Worm (Caenorhabditis elegans): Measurements from ENCODE around the gene F23G4.1.
A peak's percentile ranks its signal among the peaks of the same experiment; 100 is the strongest.

F23G4.1 gene

DNA sequence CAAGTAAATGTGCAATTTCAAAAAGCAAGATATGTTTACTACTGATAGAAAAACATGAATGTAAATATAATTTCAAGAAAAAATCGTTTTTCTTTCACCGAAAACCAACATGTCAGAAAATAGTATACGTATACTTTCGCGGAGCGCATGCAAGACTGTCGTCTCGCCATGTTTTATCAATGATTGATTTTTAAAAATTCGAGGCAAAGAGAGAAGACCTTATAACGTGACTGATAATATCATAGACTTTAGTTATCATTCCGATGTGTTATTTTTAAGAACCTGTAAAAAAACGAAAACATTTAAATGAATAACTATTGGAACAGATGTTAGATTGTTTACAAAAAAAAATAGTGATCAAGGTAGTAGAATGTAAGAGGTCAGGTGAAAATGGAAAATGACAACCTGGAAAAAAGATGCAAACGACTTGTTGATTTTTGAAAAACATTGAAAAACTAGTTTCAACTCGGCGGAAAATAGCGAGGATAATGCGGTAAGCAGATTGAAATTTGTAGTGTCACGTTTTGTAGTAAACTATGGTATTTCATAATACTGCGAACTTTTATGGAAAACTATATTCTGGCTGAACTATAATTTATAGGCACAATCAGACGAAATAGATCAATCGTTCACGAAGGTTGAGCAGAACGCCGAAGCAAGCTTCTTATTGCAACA, 43.5 kb upstream of the F23G4.1 start (continued):
- TF ChIP-seq mep-1 (tag; optimal IDR thresholded peaks at IDR 0.05) (peak; percentile 5), swsn-7 (tag; optimal IDR thresholded peaks at IDR 0.05) (no peak), unc-62 (GFP tag; optimal IDR thresholded peaks at IDR 0.05) (no peak), unc-130 (tag; optimal IDR thresholded peaks at IDR 0.05) (no peak), lin-15B (tag; optimal IDR thresholded peaks at IDR 0.05) (no peak), nhr-85 (tag) (peak; percentile 19), ztf-11 (tag; optimal IDR thresholded peaks at IDR 0.05) (no peak), egl-13 (tag; optimal IDR thresholded peaks at IDR 0.05) (no peak), blmp-1 (tag; optimal IDR thresholded peaks at IDR 0.05) (no peak), sptf-1 (tag; optimal IDR thresholded peaks at IDR 0.05) (no peak), zag-1 (tag; optimal IDR thresholded peaks at IDR 0.05) (no peak), nhr-76 (tag; optimal IDR thresholded peaks at IDR 0.05) (no peak), nhr-28 (tag; optimal IDR thresholded peaks at IDR 0.05) (no peak), egl-27 (tag; optimal IDR thresholded peaks at IDR 0.05) (no peak), mdl-1 (tag; optimal IDR thresholded peaks at IDR 0.05) (no peak)

DNA sequence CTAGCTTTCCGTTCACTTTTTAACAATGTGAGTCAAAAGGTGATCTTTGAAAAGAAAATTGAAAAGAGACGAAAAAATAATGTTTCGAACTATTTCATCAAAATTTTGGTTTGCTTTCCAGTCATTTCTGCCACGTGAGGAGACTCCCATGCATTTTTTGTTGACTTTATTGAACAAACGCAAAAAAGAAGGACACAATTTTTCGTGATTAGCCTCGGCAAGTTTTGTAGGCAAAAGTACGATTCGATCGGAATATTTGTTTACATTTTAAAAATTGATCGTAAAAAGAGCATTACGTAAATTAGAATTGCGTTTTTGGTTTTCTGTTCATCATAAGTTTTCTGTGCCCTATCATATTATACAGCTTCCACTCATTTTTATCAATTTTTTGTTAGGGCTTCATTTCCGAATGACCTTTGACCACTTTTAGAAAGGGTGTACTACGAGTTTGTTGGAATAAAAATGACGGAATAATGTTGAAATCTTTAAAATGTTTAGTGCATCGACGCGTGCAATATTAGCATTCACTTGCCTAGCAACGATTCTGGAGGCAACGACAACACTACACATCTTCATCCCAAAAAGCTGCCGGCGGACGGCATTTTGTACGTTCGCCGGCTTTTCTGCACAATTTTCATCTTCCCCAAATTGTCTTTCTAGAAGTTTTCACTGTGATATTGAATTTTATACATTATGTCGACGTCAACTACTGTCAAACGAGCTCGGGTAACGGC, 42.1 kb upstream of the F23G4.1 start, which contains the start of gene C56E10.3:
Gene C56E10.3 (plus strand): TSS at position 684 of the 734 bp plus-strand sequence.
- TF ChIP-seq lsy-2 (tag; optimal IDR thresholded peaks at IDR 0.05) (peak in 1 of 2 experiments; percentile 6), nhr-71 (tag; optimal IDR thresholded peaks at IDR 0.05) (peak; percentile 46), lin-14 (GFP tag; optimal IDR thresholded peaks at IDR 0.05) (peak; percentile 39), nhr-90 (tag; optimal IDR thresholded peaks at IDR 0.05; ENCODE audit: poor library complexity) (peak; percentile 31), nhr-85 (tag) (peak; percentile 32), mdl-1 (tag; optimal IDR thresholded peaks at IDR 0.05) (peak in 1 of 2 experiments; percentile 44), skn-1 (tag; optimal IDR thresholded peaks at IDR 0.05) (peak; percentile 30), nhr-19 (GFP tag; conservative IDR thresholded peaks at IDR 0.05) (0 out of 2 replicates have a peak, but pooled peaks have one; percentile 5), nhr-20 (tag; optimal IDR thresholded peaks at IDR 0.05) (peak; percentile 67), ztf-11 (tag; optimal IDR thresholded peaks at IDR 0.05) (no peak), unc-86 (tag; optimal IDR thresholded peaks at IDR 0.05) (no peak), nhr-76 (tag; optimal IDR thresholded peaks at IDR 0.05) (no peak), elt-2 (tag; optimal IDR thresholded peaks at IDR 0.05) (peak; percentile 65), C16A3.4 (tag; optimal IDR thresholded peaks at IDR 0.05) (no peak), tbx-2 (tag; optimal IDR thresholded peaks at IDR 0.05) (peak; percentile 32), lin-35 (GFP tag; optimal IDR thresholded peaks at IDR 0.05) (peak in 1 of 2 experiments; percentile 44), snu-23 (GFP tag; optimal IDR thresholded peaks at IDR 0.05) (peak; percentile 12)

DNA sequence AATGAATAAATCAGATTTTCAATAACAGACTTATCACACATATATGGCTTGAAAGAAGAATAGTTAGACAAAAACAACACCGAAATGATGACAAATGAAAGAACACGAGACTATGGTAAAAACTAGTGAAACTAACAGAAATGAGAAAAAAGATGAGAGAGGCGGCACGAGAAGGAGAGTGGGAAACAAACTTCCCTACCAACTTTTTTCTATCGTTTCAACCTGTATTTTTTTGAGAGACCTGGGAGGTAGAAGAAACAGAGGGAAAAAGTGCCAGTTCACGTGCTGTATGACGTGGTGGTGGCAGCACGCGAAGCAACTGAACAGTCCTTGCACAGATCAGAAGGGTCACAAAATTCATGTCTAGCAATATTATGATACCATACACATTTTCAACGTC, 39.8 kb upstream of the F23G4.1 start:
- no peak for TF ChIP-seq hlh-4 (tag; optimal IDR thresholded peaks at IDR 0.05)
- TF ChIP-seq skn-1 (tag; optimal IDR thresholded peaks at IDR 0.05) = peak; percentile 98
- TF ChIP-seq tbx-2 (tag; optimal IDR thresholded peaks at IDR 0.05) = peak; percentile 59
- peak in 1 of 2 experiments; percentile 75 for TF ChIP-seq lin-35 (GFP tag; optimal IDR thresholded peaks at IDR 0.05)
- peak; percentile 84 for TF ChIP-seq lin-14 (GFP tag; optimal IDR thresholded peaks at IDR 0.05)
- TF ChIP-seq nhr-20 (tag; optimal IDR thresholded peaks at IDR 0.05) = peak; percentile 90
- TF ChIP-seq pag-3 (tag; optimal IDR thresholded peaks at IDR 0.05; ENCODE audit: borderline replicate concordance, insufficient read depth) = no peak
- TF ChIP-seq nhr-90 (tag; optimal IDR thresholded peaks at IDR 0.05; ENCODE audit: poor library complexity) = peak; percentile 42
- TF ChIP-seq lir-3 (tag; optimal IDR thresholded peaks at IDR 0.05; ENCODE audit: poor library complexity) = peak; percentile 23
- TF ChIP-seq mab-9 (GFP tag; IDR thresholded peaks at IDR 0.05) = no peak
- no peak for TF ChIP-seq unc-98 (GFP tag; IDR thresholded peaks at IDR 0.05)
- TF ChIP-seq nhr-71 (tag; optimal IDR thresholded peaks at IDR 0.05) = peak; percentile 84
- peak; percentile 78 for TF ChIP-seq snu-23 (GFP tag; optimal IDR thresholded peaks at IDR 0.05)
- TF ChIP-seq grh-1 (GFP tag; IDR thresholded peaks at IDR 0.05) = peak; percentile 33; the same call in 1 of the 2 replicates
- TF ChIP-seq blmp-1 (tag; optimal IDR thresholded peaks at IDR 0.05) = peak; percentile 80
- no peak for TF ChIP-seq vab-15 (tag; optimal IDR thresholded peaks at IDR 0.05)
- peak in 2 of 6 experiments; percentile 26 to 60 for TF ChIP-seq elt-3 (tag; optimal IDR thresholded peaks at IDR 0.05)
- TF ChIP-seq nhr-19 (GFP tag; conservative IDR thresholded peaks at IDR 0.05) = 0 out of 2 replicates have a peak, but pooled peaks have one; percentile 36
- peak; percentile 35 for TF ChIP-seq nhr-47 (tag; optimal IDR thresholded peaks at IDR 0.05)
- peak in 1 of 2 experiments; percentile 78 for TF ChIP-seq mdl-1 (tag; optimal IDR thresholded peaks at IDR 0.05)
- no peak for TF ChIP-seq pax-3 (tag; optimal IDR thresholded peaks at IDR 0.05)
- TF ChIP-seq egl-27 (tag; optimal IDR thresholded peaks at IDR 0.05) = no peak
- no peak for TF ChIP-seq hpl-2 (GFP tag; optimal IDR thresholded peaks at IDR 0.05)
- TF ChIP-seq lsy-2 (tag; optimal IDR thresholded peaks at IDR 0.05) = peak; percentile 7 to 32
- TF ChIP-seq mef-2 (tag; optimal IDR thresholded peaks at IDR 0.05) = no peak
- TF ChIP-seq ceh-88 (GFP tag; IDR thresholded peaks at IDR 0.05) = no peak
- TF ChIP-seq mep-1 (tag; optimal IDR thresholded peaks at IDR 0.05) = peak; percentile 45
- peak; percentile 5 for TF ChIP-seq nhr-77 (tag; optimal IDR thresholded peaks at IDR 0.05)
- no peak for TF ChIP-seq hlh-17 (GFP tag; optimal IDR thresholded peaks at IDR 0.05; ENCODE audit: borderline replicate concordance)
